Worm (Caenorhabditis elegans) whole organism, late embryonic: Measurements from ENCODE around the gene pqn-16.

ENCODE experiments used
- C08G9.2 ChIP-seq: sonication (generic microtip); optimal IDR thresholded peaks from 2 replicates; lab custom pipeline; 2016; ENCODE audit warnings: mild to moderate bottlenecking, missing genetic modification characterization, moderate library complexity, missing compliant biosample characterization
- F13H6.1 ChIP-seq: sonication (generic microtip); optimal IDR thresholded peaks from 2 replicates; lab custom pipeline; 2016; ENCODE audit warnings: missing genetic modification characterization, missing compliant biosample characterization
- K02D7.2 ChIP-seq: sonication (generic microtip); optimal IDR thresholded peaks from 2 replicates; lab custom pipeline; 2017; ENCODE audit warnings: mild to moderate bottlenecking, missing genetic modification characterization, missing compliant biosample characterization
- K09A11.1 ChIP-seq: sonication (generic microtip); optimal IDR thresholded peaks from 2 replicates; lab custom pipeline; 2017; ENCODE audit warnings: antibody characterized with exemption, mild to moderate bottlenecking, missing genetic modification characterization, missing compliant biosample characterization; ENCODE audit not compliant: insufficient read depth
- T23F11.4 ChIP-seq: fragments of 200-800 bp; sonication (Bioruptor generic); optimal IDR thresholded peaks from 2 replicates; lab custom pipeline; 2018; ENCODE audit warnings: mild to moderate bottlenecking, missing genetic modification characterization, missing compliant biosample characterization
- ahr-1 ChIP-seq: sonication (generic microtip); optimal IDR thresholded peaks from 2 replicates; lab custom pipeline; 2016; ENCODE audit warnings: missing genetic modification characterization, missing compliant biosample characterization
- ama-1 ChIP-seq: fragments of 150-350 bp; optimal IDR thresholded peaks from 2 replicates; lab custom pipeline; 2014
- ceh-18 ChIP-seq: sonication (generic microtip); optimal IDR thresholded peaks from 2 replicates; lab custom pipeline; 2016; ENCODE audit warnings: missing genetic modification characterization, missing compliant biosample characterization
- ceh-2 ChIP-seq: sonication (generic microtip); optimal IDR thresholded peaks from 2 replicates; lab custom pipeline; 2016; ENCODE audit warnings: missing genotype, missing genetic modification characterization, missing compliant biosample characterization
- ceh-22 ChIP-seq: sonication (generic microtip); optimal IDR thresholded peaks from 2 replicates; lab custom pipeline; 2017; ENCODE audit warnings: missing biosample characterization, missing genetic modification characterization
- ceh-30 ChIP-seq: fragments of 150-350 bp; optimal IDR thresholded peaks from 2 replicates; lab custom pipeline; 2014; ENCODE audit warnings: missing biosample characterization, missing genetic modification characterization
- ceh-31 ChIP-seq: sonication (generic microtip); optimal IDR thresholded peaks from 2 replicates; lab custom pipeline; 2016; ENCODE audit warnings: missing genetic modification characterization, missing compliant biosample characterization
- ceh-34 ChIP-seq: sonication (generic microtip); optimal IDR thresholded peaks from 2 replicates; lab custom pipeline; 2016; ENCODE audit warnings: mild to moderate bottlenecking, missing genetic modification characterization, missing compliant biosample characterization
- ceh-48 ChIP-seq: sonication (generic microtip); optimal IDR thresholded peaks from 2 replicates; lab custom pipeline; 2016; ENCODE audit warnings: missing genetic modification characterization, inconsistent platforms, missing compliant biosample characterization
- dve-1 ChIP-seq: sonication (generic microtip); optimal IDR thresholded peaks from 2 replicates; lab custom pipeline; 2017; ENCODE audit warnings: antibody characterized with exemption, mild to moderate bottlenecking, missing genetic modification characterization, missing compliant biosample characterization
- elt-2 ChIP-seq: sonication (generic microtip); optimal IDR thresholded peaks from 2 replicates; lab custom pipeline; 2016; ENCODE audit warnings: missing genetic modification reagents, missing genetic modification characterization, missing compliant biosample characterization
- ets-4 ChIP-seq: sonication (generic microtip); optimal IDR thresholded peaks from 2 replicates; lab custom pipeline; 2016; ENCODE audit warnings: missing genetic modification characterization, missing compliant biosample characterization
- eyg-1 ChIP-seq: sonication (generic microtip); optimal IDR thresholded peaks from 2 replicates; lab custom pipeline; 2016; ENCODE audit warnings: missing genotype, missing genetic modification characterization, missing compliant biosample characterization
- fax-1 ChIP-seq: sonication (generic microtip); optimal IDR thresholded peaks from 2 replicates; lab custom pipeline; 2016; ENCODE audit warnings: missing genotype, missing genetic modification characterization, missing compliant biosample characterization
- hlh-13 ChIP-seq: fragments of 200-800 bp; sonication (Bioruptor generic); optimal IDR thresholded peaks from 2 replicates; lab custom pipeline; 2018; ENCODE audit warnings: mild to moderate bottlenecking, missing genetic modification characterization, missing compliant biosample characterization
- hlh-15 ChIP-seq: sonication (generic microtip); optimal IDR thresholded peaks from 2 replicates; lab custom pipeline; 2016; ENCODE audit warnings: missing genetic modification characterization, missing compliant biosample characterization
- hlh-30 ChIP-seq: sonication (generic microtip); optimal IDR thresholded peaks from 2 replicates; lab custom pipeline; 2017; ENCODE audit warnings: antibody characterized with exemption, missing genetic modification characterization, missing compliant biosample characterization; ENCODE audit not compliant: insufficient read depth
- hlh-6 ChIP-seq: sonication (generic microtip); optimal IDR thresholded peaks from 2 replicates; lab custom pipeline; 2016; ENCODE audit warnings: missing genotype, missing genetic modification characterization, missing compliant biosample characterization
- lin-11 ChIP-seq: fragments of 200-800 bp; sonication (Bioruptor generic); optimal IDR thresholded peaks from 2 replicates; lab custom pipeline; 2018; ENCODE audit warnings: mild to moderate bottlenecking, missing genetic modification characterization, missing compliant biosample characterization
- madf-2 ChIP-seq: sonication (generic microtip); optimal IDR thresholded peaks from 2 replicates; lab custom pipeline; 2017; ENCODE audit warnings: missing genetic modification characterization, missing compliant biosample characterization
- mec-3 ChIP-seq: sonication (generic microtip); optimal IDR thresholded peaks from 2 replicates; lab custom pipeline; 2016; ENCODE audit warnings: borderline replicate concordance, missing genetic modification characterization, missing compliant biosample characterization
- nfya-1 ChIP-seq: sonication (generic microtip); optimal IDR thresholded peaks from 2 replicates; lab custom pipeline; 2017; ENCODE audit warnings: missing genetic modification characterization, mild to moderate bottlenecking, missing compliant biosample characterization, antibody characterized with exemption, moderate library complexity
- nhr-232 ChIP-seq: sonication (generic microtip); optimal IDR thresholded peaks from 2 replicates; lab custom pipeline; 2016; ENCODE audit warnings: missing genetic modification characterization, missing compliant biosample characterization
- npax-4 ChIP-seq: sonication (generic microtip); optimal IDR thresholded peaks from 2 replicates; lab custom pipeline; 2016; ENCODE audit warnings: missing genetic modification characterization, missing compliant biosample characterization
- pag-3 ChIP-seq: sonication (generic microtip); optimal IDR thresholded peaks from 2 replicates; lab custom pipeline; 2016; ENCODE audit warnings: missing compliant biosample characterization, missing genetic modification characterization, borderline replicate concordance
- pat-9 ChIP-seq: fragments of 200-800 bp; sonication (Bioruptor generic); optimal IDR thresholded peaks from 2 replicates; lab custom pipeline; 2018; ENCODE audit warnings: mild to moderate bottlenecking, missing genetic modification characterization, moderate library complexity, missing compliant biosample characterization
- pros-1 ChIP-seq: fragments of 150-350 bp; optimal IDR thresholded peaks from 2 replicates; lab custom pipeline; 2014; ENCODE audit warnings: missing biosample characterization, missing genetic modification reagents, missing genetic modification characterization
- sox-2 ChIP-seq: fragments of 200-800 bp; sonication (Bioruptor generic); IDR thresholded peaks from 2 replicates; pipeline ENCODE4 v1.3.6; 2022; ENCODE audit warnings: missing genetic modification reagents, missing genetic modification characterization, missing compliant biosample characterization
- sox-4 ChIP-seq: sonication (generic microtip); optimal IDR thresholded peaks from 2 replicates; lab custom pipeline; 2017; ENCODE audit warnings: mild to moderate bottlenecking, missing genetic modification characterization, inconsistent platforms, missing compliant biosample characterization
- tbx-2 ChIP-seq: sonication (generic microtip); optimal IDR thresholded peaks from 2 replicates; lab custom pipeline; 2016; ENCODE audit warnings: missing genetic modification characterization, missing compliant biosample characterization
- tbx-7 ChIP-seq: sonication (generic microtip); optimal IDR thresholded peaks from 2 replicates; lab custom pipeline; 2016; ENCODE audit warnings: missing genotype, missing genetic modification characterization, missing compliant biosample characterization
- unc-42 ChIP-seq: sonication (generic microtip); optimal IDR thresholded peaks from 2 replicates; lab custom pipeline; 2016; ENCODE audit warnings: missing genotype, missing genetic modification characterization, missing compliant biosample characterization
- unc-55 ChIP-seq: sonication (generic microtip); optimal IDR thresholded peaks from 2 replicates; lab custom pipeline; 2017; ENCODE audit warnings: missing biosample characterization, missing genetic modification reagents, missing genetic modification characterization
- ztf-16 ChIP-seq: sonication (generic microtip); optimal IDR thresholded peaks from 2 replicates; lab custom pipeline; 2017; ENCODE audit warnings: missing genetic modification characterization, missing compliant biosample characterization

pqn-16 gene

DNA sequence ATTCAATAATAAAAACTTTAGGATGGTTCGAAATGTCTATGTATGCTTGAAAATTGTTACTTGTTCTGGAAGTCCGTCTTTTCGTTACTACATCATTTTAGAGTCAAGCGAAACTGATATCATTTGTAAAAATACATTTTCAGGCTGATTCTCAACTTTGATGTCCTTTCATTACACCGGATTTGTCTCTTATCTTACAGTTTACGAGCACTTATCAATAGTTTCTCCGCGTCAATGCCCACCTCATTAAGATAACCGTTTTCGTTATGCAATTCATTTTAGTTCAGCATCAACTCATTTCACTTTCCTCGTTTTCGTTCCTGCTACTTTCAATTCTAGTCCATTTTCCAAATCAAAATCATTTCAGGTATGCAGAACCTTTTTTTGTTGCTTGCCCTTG is 28.8 kb downstream of the pqn-16 start, which contains the start of gene asp-2:
Gene asp-2 (plus strand): TSS at position 368 of the 400 bp plus-strand sequence.
- TF ChIP-seq sox-4 (no peak), elt-2 (tag; lab: Kevin White, UChicago) (peak; percentile 69), ceh-48 (tag; lab: Kevin White, UChicago) (no peak), F13H6.1 (tag; lab: Kevin White, UChicago) (no peak), ztf-16 (tag; lab: Kevin White, UChicago) (no peak), ceh-30 (no peak)

DNA sequence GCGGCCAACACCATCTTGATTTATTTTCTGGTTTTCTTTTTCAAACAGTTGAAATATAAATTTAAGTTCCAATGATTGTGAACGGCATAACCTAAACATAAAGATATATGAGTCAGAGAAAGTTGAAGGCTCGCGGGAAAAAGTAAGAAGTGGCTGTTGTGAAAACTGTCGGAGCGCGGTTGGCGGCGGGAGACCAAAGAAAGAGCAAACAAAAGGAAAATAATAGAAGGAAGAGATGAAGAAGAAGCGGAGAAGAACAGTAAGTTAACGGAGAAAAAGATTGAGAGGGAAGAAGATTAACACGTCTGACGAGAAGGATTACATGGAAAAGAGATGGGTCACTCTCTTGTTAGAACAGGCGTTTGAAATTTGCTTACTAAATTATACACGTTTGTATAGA is 33.5 kb downstream of the pqn-16 start, which contains the start of gene inx-10:
Gene inx-10 (minus strand): TSS at position 101 of the 400 bp plus-strand sequence.
- TF ChIP-seq hlh-13 (GFP tag; lab: Kevin White, UChicago), result no peak
- no peak for TF ChIP-seq C08G9.2 (tag; lab: Kevin White, UChicago)
- no peak for TF ChIP-seq tbx-7 (tag; lab: Kevin White, UChicago)
- TF ChIP-seq K09A11.1 (tag; lab: Kevin White, UChicago), result no peak
- no peak for TF ChIP-seq npax-4 (tag; lab: Kevin White, UChicago)
- no peak for TF ChIP-seq nhr-232 (tag; lab: Kevin White, UChicago)
- TF ChIP-seq eyg-1 (tag; lab: Kevin White, UChicago), result no peak
- TF ChIP-seq ama-1, result no peak
- no peak for TF ChIP-seq ceh-30
- no peak for TF ChIP-seq ceh-48 (tag; lab: Kevin White, UChicago)
- no peak for TF ChIP-seq F13H6.1 (tag; lab: Kevin White, UChicago)
- no peak for TF ChIP-seq ets-4 (tag; lab: Kevin White, UChicago)
- no peak for TF ChIP-seq K02D7.2 (tag; lab: Kevin White, UChicago)
- TF ChIP-seq mec-3 (tag; lab: Kevin White, UChicago), result no peak
- no peak for TF ChIP-seq T23F11.4
- no peak for TF ChIP-seq pat-9 (tag; lab: Kevin White, UChicago)
- TF ChIP-seq nfya-1 (tag; lab: Kevin White, UChicago), result no peak
- no peak for TF ChIP-seq ceh-34 (tag; lab: Kevin White, UChicago)
- TF ChIP-seq sox-2 (GFP tag; lab: Robert Waterston, UW), result no peak

DNA sequence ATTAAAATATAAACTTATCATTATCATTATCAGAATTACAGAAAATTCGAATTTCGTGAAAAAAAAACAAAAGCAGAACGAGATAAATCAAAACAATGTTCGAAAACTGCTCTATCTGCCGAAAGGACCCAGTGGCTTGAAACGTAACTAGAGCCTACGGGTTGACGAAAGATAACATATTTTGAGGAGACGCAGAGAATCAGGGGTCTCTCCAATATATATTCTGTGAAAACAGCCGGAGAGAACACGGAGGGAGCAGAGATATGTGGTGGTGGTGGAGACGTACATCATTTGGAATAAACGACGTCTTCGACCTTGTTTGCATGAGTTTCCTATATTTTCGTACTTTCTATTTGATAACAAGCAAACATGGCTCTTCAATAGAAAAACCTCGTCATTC is 35.0 kb downstream of the pqn-16 start:
- TF ChIP-seq lin-11 (tag; lab: Kevin White, UChicago) (no peak), ceh-48 (tag; lab: Kevin White, UChicago) (no peak), hlh-15 (tag; lab: Kevin White, UChicago) (no peak), pros-1 (no peak), ceh-31 (no peak), ceh-22 (tag; lab: Kevin White, UChicago) (no peak)

DNA sequence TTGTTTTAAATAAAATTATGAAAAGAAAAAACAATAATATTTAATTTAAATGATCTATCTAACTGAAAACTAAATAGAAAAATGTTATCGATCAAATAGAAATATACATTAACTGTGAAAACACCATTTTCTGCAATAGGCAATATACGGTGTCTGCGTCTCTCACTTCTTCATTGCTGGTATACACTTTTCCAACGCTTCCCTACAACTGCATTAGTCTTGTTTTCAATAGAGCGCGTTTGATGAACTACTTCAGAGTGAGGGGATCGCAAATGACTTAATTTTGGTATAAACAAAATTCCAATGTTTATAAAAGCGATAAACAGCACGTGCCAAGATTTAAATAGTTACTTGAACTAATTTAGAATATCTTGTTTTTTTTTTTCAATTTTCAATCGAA is 38.6 kb downstream of the pqn-16 start:
- TF ChIP-seq ceh-31 (peak; percentile 52), ceh-2 (no peak), ceh-18 (tag; lab: Kevin White, UChicago) (peak; percentile 17), ahr-1 (tag; lab: Kevin White, UChicago) (no peak), sox-4 (no peak), tbx-2 (tag; lab: Kevin White, UChicago) (peak; percentile 22), unc-42 (tag; lab: Kevin White, UChicago) (peak; percentile 96), dve-1 (tag; lab: Kevin White, UChicago) (peak; percentile 10), unc-55 (GFP tag; lab: Kevin White, UChicago) (peak; percentile 43), nfya-1 (tag; lab: Kevin White, UChicago) (peak; percentile 70), hlh-30 (no peak)

DNA sequence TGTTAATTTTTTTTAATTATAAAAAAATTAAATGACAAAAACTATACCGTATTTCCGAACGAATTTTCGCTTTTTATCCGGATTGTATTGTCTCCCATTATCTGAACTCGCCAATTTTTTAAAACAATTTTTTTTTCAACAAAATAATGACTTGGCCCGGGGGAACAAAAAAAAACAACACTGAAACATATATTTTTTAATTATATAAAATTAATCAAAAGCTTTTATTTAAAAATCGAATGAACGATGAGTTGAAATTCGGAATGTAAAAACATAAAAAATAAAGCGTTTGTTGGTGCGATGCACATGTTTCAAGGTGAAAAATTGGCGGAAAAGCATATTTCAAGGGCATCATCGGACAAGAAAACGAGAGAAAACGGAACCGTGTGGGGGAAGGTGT is 39.7 kb downstream of the pqn-16 start, which contains the start of gene mdt-27:
Gene mdt-27 (minus strand): TSS at position 101 of the 400 bp plus-strand sequence.
- no peak for TF ChIP-seq madf-2 (tag; lab: Kevin White, UChicago)
- TF ChIP-seq pag-3 (tag; lab: Kevin White, UChicago), result no peak
- TF ChIP-seq fax-1 (tag; lab: Kevin White, UChicago), result no peak
- no peak for TF ChIP-seq npax-4 (tag; lab: Kevin White, UChicago)
- TF ChIP-seq nfya-1 (tag; lab: Kevin White, UChicago), result no peak
- TF ChIP-seq dve-1 (tag; lab: Kevin White, UChicago), result no peak
- no peak for TF ChIP-seq elt-2 (tag; lab: Kevin White, UChicago)
- no peak for TF ChIP-seq hlh-6
